Fruit fly (Drosophila melanogaster) whole organism, wandering third instar larva: Measurements from ENCODE around the gene CG13640.

Experiments
- CG32264 ChIP-seq: fragments of 200-800 bp; sonication (Bioruptor generic); optimal IDR thresholded peaks from 2 replicates; lab custom pipeline; 2016; ENCODE audit warnings: missing biosample characterization, missing genetic modification characterization
- CG9705 ChIP-seq: fragments of 200-800 bp; sonication (Bioruptor generic); optimal IDR thresholded peaks from 2 replicates; lab custom pipeline; 2018; ENCODE audit warnings: missing biosample characterization, mild to moderate bottlenecking, missing genetic modification characterization
- CrebA ChIP-seq: fragments of 200-800 bp; sonication (Bioruptor generic); optimal IDR thresholded peaks from 2 replicates; lab custom pipeline; 2016; ENCODE audit warnings: missing biosample characterization, mild to moderate bottlenecking, missing genetic modification characterization, borderline replicate concordance
- Dfd ChIP-seq: fragments of >200 bp; optimal IDR thresholded peaks from 2 replicates; lab custom pipeline; 2017; ENCODE audit warnings: missing biosample characterization, missing genetic modification characterization
- Dif ChIP-seq: fragments of 200-275, 200-300 bp; sonication (Bioruptor generic); optimal IDR thresholded peaks from 2 replicates; lab custom pipeline; 2018; ENCODE audit warnings: missing biosample characterization, missing genetic modification characterization; ENCODE audit not compliant: partially characterized antibody
- GATAd ChIP-seq: sonication (Bioruptor generic); optimal IDR thresholded peaks from 2 replicates; lab custom pipeline; 2016; ENCODE audit warnings: missing biosample characterization, missing genetic modification characterization
- HLH106 ChIP-seq: fragments of 200-800 bp; optimal IDR thresholded peaks from 3 replicates; lab custom pipeline; 2019; ENCODE audit warnings: missing biosample characterization, mild to moderate bottlenecking, missing genetic modification characterization, moderate library complexity
- Hnf4 ChIP-seq: fragments of 200-800 bp; sonication (Bioruptor generic); optimal IDR thresholded peaks from 2 replicates; lab custom pipeline; 2016; ENCODE audit warnings: missing biosample characterization, mild to moderate bottlenecking, missing genetic modification characterization
- Hr83 ChIP-seq: fragments of 200-300 bp; sonication (Bioruptor generic); optimal IDR thresholded peaks from 2 replicates; lab custom pipeline; 2016; ENCODE audit warnings: missing biosample characterization, mild to moderate bottlenecking, missing genetic modification characterization, moderate library complexity; ENCODE audit not compliant: poor library complexity, severe bottlenecking
- Jra ChIP-seq: sonication (Bioruptor generic); optimal IDR thresholded peaks from 2 replicates; lab custom pipeline; 2016; ENCODE audit warnings: missing biosample characterization, missing genetic modification characterization
- Mio ChIP-seq: sonication (Bioruptor generic); optimal IDR thresholded peaks from 2 replicates; lab custom pipeline; 2016; ENCODE audit warnings: missing biosample characterization, missing genetic modification characterization
- Myc ChIP-seq: fragments of >200 bp; optimal IDR thresholded peaks from 2 replicates; lab custom pipeline; 2017
- N ChIP-seq: fragments of >200 bp; optimal IDR thresholded peaks from 2 replicates; lab custom pipeline; 2018; ENCODE audit warnings: missing biosample characterization, missing external identifiers, missing genetic modification characterization
- OdsH ChIP-seq: fragments of 200-800 bp; sonication (Bioruptor generic); optimal IDR thresholded peaks from 2 replicates; lab custom pipeline; 2016; ENCODE audit warnings: missing biosample characterization, mild to moderate bottlenecking, missing genetic modification characterization
- Rel ChIP-seq, 2 experiments: fragments of 200-800 bp; sonication (Bioruptor generic) in 1 of 2; optimal IDR thresholded peaks; 2 replicates in 1 of 2; 3 replicates in 1 of 2; lab custom pipeline; 2016 to 2019; ENCODE audit warnings: mild to moderate bottlenecking in 2 of 2, missing biosample characterization in 2 of 2, missing genetic modification characterization in 2 of 2, moderate library complexity in 1 of 2
- Sp1 ChIP-seq: fragments of 200-800 bp; sonication (Bioruptor generic); optimal IDR thresholded peaks from 3 replicates; lab custom pipeline; 2019; ENCODE audit warnings: missing biosample characterization, mild to moderate bottlenecking, missing genetic modification characterization, moderate library complexity
- Vsx2 ChIP-seq: fragments of 200-300, 225-300 bp; sonication (Bioruptor generic); optimal IDR thresholded peaks from 2 replicates; lab custom pipeline; 2018; ENCODE audit warnings: missing biosample characterization, missing genetic modification characterization; ENCODE audit not compliant: partially characterized antibody
- br ChIP-seq: fragments of 200-800 bp; sonication (Bioruptor generic); optimal IDR thresholded peaks from 2 replicates; lab custom pipeline; 2016; ENCODE audit warnings: missing biosample characterization, missing genetic modification characterization
- brk ChIP-seq: fragments of 200-800 bp; sonication (Bioruptor generic); optimal IDR thresholded peaks from 2 replicates; lab custom pipeline; 2016; ENCODE audit warnings: missing biosample characterization, mild to moderate bottlenecking, missing genetic modification characterization
- dl ChIP-seq, 2 experiments: fragments of 175-275, 200-275 bp in 1 of 2; fragments of 200-275 bp in 1 of 2; sonication (Bioruptor generic); optimal IDR thresholded peaks; lab custom pipeline; 2018; ENCODE audit warnings: mild to moderate bottlenecking in 2 of 2, missing biosample characterization in 2 of 2, missing genetic modification characterization in 2 of 2, moderate library complexity in 2 of 2; ENCODE audit not compliant: partially characterized antibody in 2 of 2, insufficient read depth in 1 of 2
- dmrt93B ChIP-seq: fragments of 200-800 bp; sonication (Bioruptor generic); optimal IDR thresholded peaks from 2 replicates; lab custom pipeline; 2018; ENCODE audit warnings: missing biosample characterization, mild to moderate bottlenecking, missing genetic modification characterization
- dsf ChIP-seq: sonication (Bioruptor generic); optimal IDR thresholded peaks from 2 replicates; lab custom pipeline; 2016; ENCODE audit warnings: missing biosample characterization, missing genetic modification characterization, borderline replicate concordance
- ey ChIP-seq: fragments of 200-800 bp; sonication (Bioruptor generic); optimal IDR thresholded peaks from 2 replicates; lab custom pipeline; 2016; ENCODE audit warnings: missing biosample characterization, missing genetic modification characterization
- foxo ChIP-seq, 2 experiments: fragments of 200-800 bp; sonication (Bioruptor generic); optimal IDR thresholded peaks; 2 replicates in 1 of 2; 3 replicates in 1 of 2; lab custom pipeline; 2016 to 2017; ENCODE audit warnings: missing biosample characterization in 2 of 2, missing genetic modification characterization in 2 of 2
- fru ChIP-seq: fragments of 200-800 bp; sonication (Bioruptor generic); optimal IDR thresholded peaks from 3 replicates; lab custom pipeline; 2016; ENCODE audit warnings: missing biosample characterization, mild to moderate bottlenecking, missing genetic modification characterization
- h ChIP-seq: fragments of 200-800 bp; sonication (Bioruptor generic); optimal IDR thresholded peaks from 3 replicates; lab custom pipeline; 2016; ENCODE audit warnings: missing biosample characterization, mild to moderate bottlenecking, missing genetic modification characterization
- jim ChIP-seq: fragments of 175-275, 200-325 bp; sonication (Bioruptor generic); optimal IDR thresholded peaks from 2 replicates; lab custom pipeline; 2016; ENCODE audit warnings: missing biosample characterization, mild to moderate bottlenecking, missing genetic modification characterization
- lola ChIP-seq: fragments of >200 bp; optimal IDR thresholded peaks from 2 replicates; lab custom pipeline; 2017; ENCODE audit warnings: missing biosample characterization, missing genetic modification characterization
- pan ChIP-seq: fragments of >200 bp; optimal IDR thresholded peaks from 2 replicates; lab custom pipeline; 2017
- psq ChIP-seq: fragments of 200-800 bp; sonication (Bioruptor generic); optimal IDR thresholded peaks from 3 replicates; lab custom pipeline; 2017; ENCODE audit warnings: missing biosample characterization, mild to moderate bottlenecking, missing genetic modification characterization, moderate library complexity
- rgr ChIP-seq: fragments of 200-800 bp; sonication (Bioruptor generic); optimal IDR thresholded peaks from 3 replicates; lab custom pipeline; 2016; ENCODE audit warnings: missing biosample characterization, mild to moderate bottlenecking, missing genetic modification characterization
- sage ChIP-seq: fragments of 200-800 bp; sonication (Bioruptor generic); optimal IDR thresholded peaks from 2 replicates; lab custom pipeline; 2016; ENCODE audit warnings: missing biosample characterization, mild to moderate bottlenecking, missing genetic modification characterization
- sv ChIP-seq: fragments of 200-800 bp; sonication (Bioruptor generic); optimal IDR thresholded peaks from 3 replicates; lab custom pipeline; 2016; ENCODE audit warnings: missing biosample characterization, missing genetic modification characterization
- usp ChIP-seq: fragments of >200 bp; optimal IDR thresholded peaks from 2 replicates; lab custom pipeline; 2017; ENCODE audit warnings: missing biosample characterization, missing genetic modification characterization
- woc ChIP-seq: sonication (Bioruptor generic); optimal IDR thresholded peaks from 2 replicates; lab custom pipeline; 2016; ENCODE audit warnings: missing biosample characterization, mild to moderate bottlenecking, missing genetic modification characterization

CG13640 gene

DNA sequence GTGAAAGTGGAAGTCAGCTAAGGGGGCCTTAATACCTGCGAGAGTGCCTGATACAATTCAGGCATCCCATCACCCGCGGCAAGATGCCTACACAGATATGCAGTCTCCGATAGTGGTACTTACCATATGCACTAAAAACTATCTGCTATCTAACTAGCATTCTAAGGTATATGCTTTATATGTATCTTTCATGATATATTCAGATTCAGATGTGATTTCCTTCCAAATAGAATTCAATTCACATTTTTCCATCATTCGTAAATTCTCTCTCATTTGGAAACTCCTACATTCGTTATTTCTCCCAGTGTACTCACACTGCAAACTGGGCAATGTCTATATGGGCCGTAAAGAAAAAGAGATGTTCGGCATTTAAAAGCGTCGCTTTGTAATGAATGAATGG is 24.5 kb upstream of the CG13640 start:
- no peak for TF ChIP-seq Sp1 (GFP tag; lab: Kevin White, UChicago)
- TF ChIP-seq Hnf4 (GFP tag; lab: Kevin White, UChicago), result no peak
- TF ChIP-seq pan (lab: Kevin White, UChicago), result no peak
- TF ChIP-seq CG9705 (GFP tag; lab: Kevin White, UChicago), result no peak
- TF ChIP-seq sv, result no peak
- no peak for TF ChIP-seq foxo (GFP tag; optimal IDR thresholded peaks at IDR 0.05; lab: Kevin White, UChicago)
- no peak for TF ChIP-seq Hr83 (GFP tag; lab: Kevin White, UChicago)
- TF ChIP-seq dmrt93B (GFP tag; lab: Kevin White, UChicago), result no peak
- no peak for TF ChIP-seq h
- TF ChIP-seq, all 38 proteins: peak for 0

DNA sequence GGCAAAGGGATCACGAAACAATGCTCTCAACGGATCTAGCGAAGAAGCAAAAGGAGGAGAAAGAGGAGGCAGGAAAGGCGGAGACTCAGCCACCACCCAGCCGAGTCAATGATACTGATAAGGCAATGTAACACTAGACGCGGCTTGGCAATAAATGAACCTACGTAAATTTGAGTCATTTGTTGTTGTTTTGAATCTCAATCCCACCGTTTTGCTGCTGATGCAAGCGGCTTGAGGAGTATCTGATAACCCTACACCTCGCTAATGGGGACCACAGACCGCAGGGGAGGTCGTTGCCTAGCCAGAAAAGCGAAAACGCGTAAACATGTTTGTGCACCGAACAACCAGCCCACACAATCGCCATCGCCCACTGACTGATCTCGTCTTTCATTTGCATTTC is 16.7 kb upstream of the CG13640 start:
- no peak for TF ChIP-seq Hnf4 (GFP tag; lab: Kevin White, UChicago)
- TF ChIP-seq Dif (GFP tag; lab: Kevin White, UChicago), result no peak
- no peak for TF ChIP-seq foxo (GFP tag; optimal IDR thresholded peaks at IDR 0.05; lab: Kevin White, UChicago)
- no peak for TF ChIP-seq OdsH
- no peak for TF ChIP-seq Rel (GFP tag; optimal IDR thresholded peaks at IDR 0.05; lab: Kevin White, UChicago)
- peak; percentile 73 for TF ChIP-seq Rel (tag; optimal IDR thresholded peaks at IDR 0.05; lab: Kevin White, UChicago)
- TF ChIP-seq usp (GFP tag; lab: Kevin White, UChicago), result no peak
- TF ChIP-seq Sp1 (GFP tag; lab: Kevin White, UChicago), result no peak
- no peak for TF ChIP-seq Dfd (GFP tag; lab: Kevin White, UChicago)

DNA sequence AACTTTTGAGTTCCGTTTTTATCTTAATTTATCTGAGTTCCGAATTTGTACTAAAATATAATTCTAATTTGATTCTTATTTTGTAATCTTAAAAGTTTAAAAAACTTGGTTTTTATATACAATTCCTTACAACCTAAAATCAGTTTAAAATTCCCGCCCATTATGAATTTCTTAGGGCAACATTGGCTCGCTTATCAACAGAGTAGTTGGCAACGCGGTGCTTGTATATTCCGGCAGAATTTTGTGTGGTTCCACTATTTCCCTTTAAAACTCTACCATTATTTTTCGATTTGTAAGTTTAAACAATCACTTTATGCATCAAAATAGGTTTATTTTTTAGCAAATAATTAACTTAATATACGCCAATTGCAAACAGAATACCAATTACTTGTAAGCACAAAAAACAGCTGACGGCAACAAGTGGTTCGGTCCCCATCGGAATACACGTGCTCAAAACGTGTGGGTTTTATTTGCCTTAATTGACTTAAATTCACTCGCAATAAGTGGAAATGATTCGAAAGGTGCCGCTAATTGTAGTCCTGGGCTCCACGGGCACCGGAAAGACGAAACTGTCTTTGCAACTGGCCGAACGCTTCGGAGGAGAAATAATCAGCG is 15.0 kb upstream of the CG13640 start, which contains the start of the genes CG11089 and CG31381:
CG11089 (plus strand) TSS at position 203 of the 615 bp plus-strand sequence.
CG31381 (plus strand) TSS at position 203 of the 615 bp plus-strand sequence.
- TF ChIP-seq dmrt93B (GFP tag; lab: Kevin White, UChicago), result no peak
- TF ChIP-seq h, result no peak
- peak; percentile 54 for TF ChIP-seq Myc (lab: Kevin White, UChicago)
- no peak for TF ChIP-seq woc (GFP tag; lab: Kevin White, UChicago)
- no peak for TF ChIP-seq CG9705 (GFP tag; lab: Kevin White, UChicago)
- TF ChIP-seq Rel (GFP tag; optimal IDR thresholded peaks at IDR 0.05; lab: Kevin White, UChicago), result no peak
- TF ChIP-seq Rel (tag; optimal IDR thresholded peaks at IDR 0.05; lab: Kevin White, UChicago), result peak; percentile 99
- TF ChIP-seq N (GFP tag; lab: Kevin White, UChicago), result no peak

DNA sequence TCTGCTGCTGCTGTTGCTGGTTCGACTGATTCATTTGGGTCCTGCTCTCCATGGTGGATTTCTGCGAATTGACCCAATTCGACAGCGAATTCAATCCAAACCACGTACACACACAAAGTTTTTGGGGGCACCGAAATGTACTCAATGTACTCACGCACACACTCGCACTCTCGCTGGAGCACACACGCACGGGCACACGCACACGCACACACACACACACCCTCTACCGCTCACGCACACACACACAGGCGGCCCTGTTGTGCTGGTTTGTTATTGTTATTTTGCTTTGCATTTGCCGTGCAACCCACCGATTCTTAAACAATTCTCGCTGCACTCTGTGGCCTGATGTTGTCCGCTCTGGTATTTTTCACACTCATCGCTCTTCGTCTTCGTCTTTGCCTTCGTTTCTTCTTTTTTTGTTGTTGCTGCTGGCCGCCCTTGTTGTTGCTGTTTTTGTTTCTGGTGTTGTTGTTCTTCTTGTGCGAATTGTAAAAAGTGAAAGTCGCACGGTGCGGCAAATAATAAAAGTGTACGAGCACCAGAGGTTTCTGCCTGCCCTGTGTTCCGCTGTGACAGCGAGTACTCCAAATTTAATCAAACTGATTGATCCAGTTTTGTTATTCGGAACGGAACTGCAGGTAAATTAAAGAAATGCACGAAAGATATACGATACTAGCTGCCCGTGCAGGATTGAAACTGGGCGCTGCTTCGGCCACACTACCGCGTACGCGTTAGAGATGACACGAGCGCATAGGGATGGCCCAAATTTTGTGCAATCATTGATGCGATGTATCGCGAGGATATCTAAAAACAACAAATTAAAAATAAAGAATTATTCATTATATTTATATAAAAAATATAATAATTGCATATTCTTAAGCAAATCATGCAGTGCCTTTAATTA is 14.2 kb upstream of the CG13640 start, which contains the start of gene CG3744:
CG3744 (minus strand) TSS at position 716 of the 904 bp plus-strand sequence.
- TF ChIP-seq pan (lab: Kevin White, UChicago), result no peak
- TF ChIP-seq jim (GFP tag; lab: Kevin White, UChicago), result peak; percentile 54
- TF ChIP-seq Vsx2, result no peak
- TF ChIP-seq rgr (GFP tag; lab: Kevin White, UChicago), result peak; percentile 81
- TF ChIP-seq sv, result peak; percentile 86
- no peak for TF ChIP-seq CrebA (GFP tag; lab: Kevin White, UChicago)
- no peak for TF ChIP-seq dl (GFP tag; optimal IDR thresholded peaks at IDR 0.05; lab: Kevin White, UChicago; ENCODE audit: insufficient read depth in 1 of 2, partially characterized antibody in 2 of 2)
- TF ChIP-seq N (GFP tag; lab: Kevin White, UChicago), result peak; percentile 70
- TF ChIP-seq Hnf4 (GFP tag; lab: Kevin White, UChicago), result no peak
- no peak for TF ChIP-seq usp (GFP tag; lab: Kevin White, UChicago)
- no peak for TF ChIP-seq Dfd (GFP tag; lab: Kevin White, UChicago)
- no peak for TF ChIP-seq dsf
- peak; percentile 96 for TF ChIP-seq Hr83 (GFP tag; lab: Kevin White, UChicago)
- TF ChIP-seq OdsH, result peak; percentile 61
- peak; percentile 88 for TF ChIP-seq woc (GFP tag; lab: Kevin White, UChicago)
- TF ChIP-seq Dif (GFP tag; lab: Kevin White, UChicago), result no peak
- no peak for TF ChIP-seq Jra (GFP tag; lab: Kevin White, UChicago)
- TF ChIP-seq fru (GFP tag; lab: Kevin White, UChicago), result peak; percentile 59
- TF ChIP-seq h, result peak; percentile 78
- peak; percentile 84 for TF ChIP-seq CG9705 (GFP tag; lab: Kevin White, UChicago)
- peak; percentile 90 for TF ChIP-seq HLH106
- no peak for TF ChIP-seq sage (GFP tag; lab: Kevin White, UChicago)
- peak; percentile 68 for TF ChIP-seq ey (GFP tag; lab: Kevin White, UChicago)
- TF ChIP-seq Rel (GFP tag; optimal IDR thresholded peaks at IDR 0.05; lab: Kevin White, UChicago), result no peak
- TF ChIP-seq Rel (tag; optimal IDR thresholded peaks at IDR 0.05; lab: Kevin White, UChicago), result no peak
- no peak for TF ChIP-seq Myc (lab: Kevin White, UChicago)
- TF ChIP-seq foxo (GFP tag; optimal IDR thresholded peaks at IDR 0.05; lab: Kevin White, UChicago), result peak in 1 of 2 experiments; percentile 87
- peak; percentile 78 for TF ChIP-seq dmrt93B (GFP tag; lab: Kevin White, UChicago)
- no peak for TF ChIP-seq brk
- TF ChIP-seq psq (GFP tag; lab: Kevin White, UChicago), result peak; percentile 72
- TF ChIP-seq Mio (GFP tag; lab: Kevin White, UChicago), result no peak
- TF ChIP-seq br (GFP tag; lab: Kevin White, UChicago), result peak; percentile 57
- TF ChIP-seq lola (GFP tag; lab: Kevin White, UChicago), result no peak
- TF ChIP-seq GATAd (GFP tag; lab: Kevin White, UChicago), result peak; percentile 53
- no peak for TF ChIP-seq CG32264 (GFP tag; lab: Kevin White, UChicago)
- TF ChIP-seq Sp1 (GFP tag; lab: Kevin White, UChicago), result peak; percentile 81
